Worm (Caenorhabditis elegans): ENCODE measurements around the gene ubq-1.

DNA sequence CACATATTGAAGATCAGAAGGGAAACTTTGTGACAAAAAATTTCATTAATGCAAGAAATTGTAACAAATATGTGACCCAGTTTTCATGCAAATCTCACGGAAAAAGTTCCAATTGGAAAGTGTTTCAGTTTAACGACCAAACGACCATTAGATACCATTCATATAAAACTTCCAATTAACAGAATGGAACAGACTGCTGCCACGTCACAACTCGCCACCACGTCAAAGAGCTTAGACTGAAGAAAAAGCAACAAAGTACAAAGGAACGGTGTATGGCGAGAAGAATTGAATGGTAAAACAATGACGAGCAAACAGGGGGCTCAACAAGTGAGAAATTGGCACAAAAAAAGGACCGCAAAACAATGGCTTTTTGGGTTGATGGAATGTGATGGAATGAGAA is 45.3 kb downstream of the ubq-1 start, which contains the start of gene T04C9.3:
- TF ChIP-seq unc-62 (GFP tag; optimal IDR thresholded peaks at IDR 0.05) = no peak
- TF ChIP-seq nhr-237 (tag; optimal IDR thresholded peaks at IDR 0.05) = no peak
- no peak for TF ChIP-seq elt-3 (tag; optimal IDR thresholded peaks at IDR 0.05)
- TF ChIP-seq sem-2 (GFP tag; optimal IDR thresholded peaks at IDR 0.05) = no peak
- TF ChIP-seq elt-1 (tag; optimal IDR thresholded peaks at IDR 0.05; ENCODE audit: borderline replicate concordance, insufficient read depth) = no peak
- TF ChIP-seq lin-32 (GFP tag; optimal IDR thresholded peaks at IDR 0.05) = no peak
- no peak for TF ChIP-seq blmp-1 (tag; optimal IDR thresholded peaks at IDR 0.05)
- no peak for TF ChIP-seq nhr-76 (tag; optimal IDR thresholded peaks at IDR 0.05)
- no peak for TF ChIP-seq lsy-2 (tag; optimal IDR thresholded peaks at IDR 0.05)
- no peak for TF ChIP-seq hlh-1 (tag; optimal IDR thresholded peaks at IDR 0.05)
- TF ChIP-seq mls-2 (tag; optimal IDR thresholded peaks at IDR 0.05) = no peak
